Worm (Caenorhabditis elegans) whole organism, mixed stage, embryonic: ENCODE results near the gene Y57G11C.43.

Experiments
- elt-1 ChIP-seq: sonication (generic microtip); optimal IDR thresholded peaks from 2 replicates; lab custom pipeline; 2017; ENCODE audit warnings: missing genetic modification characterization, mild to moderate bottlenecking, missing compliant biosample characterization, antibody characterized with exemption, moderate library complexity, borderline replicate concordance; ENCODE audit not compliant: insufficient read depth
- elt-3 ChIP-seq: fragments of 150-350 bp; optimal IDR thresholded peaks from 2 replicates; lab custom pipeline; 2014; ENCODE audit warnings: missing biosample characterization, missing genetic modification characterization
- ham-2 ChIP-seq: fragments of 200-800 bp; sonication (Bioruptor generic); optimal IDR thresholded peaks from 2 replicates; lab custom pipeline; 2018; ENCODE audit warnings: mild to moderate bottlenecking, missing genetic modification characterization, missing compliant biosample characterization
- lin-13 ChIP-seq: fragments of 150-350 bp; optimal IDR thresholded peaks from 2 replicates; lab custom pipeline; 2014; ENCODE audit warnings: missing biosample characterization, missing genetic modification characterization
- nhr-28 ChIP-seq: fragments of 150-350 bp; optimal IDR thresholded peaks from 2 replicates; lab custom pipeline; 2014; ENCODE audit warnings: missing biosample characterization, missing genetic modification characterization
- nhr-76 ChIP-seq: sonication (generic microtip); optimal IDR thresholded peaks from 2 replicates; lab custom pipeline; 2017; ENCODE audit warnings: missing biosample characterization, missing genetic modification characterization
- pha-4 ChIP-seq: fragments of 150-350 bp; optimal IDR thresholded peaks from 2 replicates; lab custom pipeline; 2018; ENCODE audit warnings: missing biosample characterization, missing genetic modification reagents, missing genetic modification characterization
- snpc-4 ChIP-seq: fragments of 150-350 bp; optimal IDR thresholded peaks from 2 replicates; lab custom pipeline; 2014; ENCODE audit warnings: missing biosample characterization, missing genetic modification characterization
- unc-120 ChIP-seq: sonication (generic microtip); optimal IDR thresholded peaks from 2 replicates; lab custom pipeline; 2017; ENCODE audit warnings: missing genetic modification characterization, missing compliant biosample characterization; ENCODE audit not compliant: poor library complexity, severe bottlenecking
- unc-62 ChIP-seq: fragments of 150-350 bp; optimal IDR thresholded peaks from 2 replicates; lab custom pipeline; 2014; ENCODE audit warnings: missing biosample characterization, missing genetic modification reagents, missing genetic modification characterization

- TF ChIP-seq lin-13 (tag; lab: Kevin White, UChicago) = no peak
- no peak for TF ChIP-seq elt-3
- TF ChIP-seq elt-1 (tag; lab: Kevin White, UChicago) = no peak
- TF ChIP-seq pha-4 (tag; lab: Kevin White, UChicago) = no peak
- TF ChIP-seq ham-2 = no peak
- TF ChIP-seq snpc-4 (tag; lab: Kevin White, UChicago) = no peak
- TF ChIP-seq nhr-28 = no peak
- TF ChIP-seq unc-62 (GFP tag; lab: Kevin White, UChicago) = no peak
- no peak for TF ChIP-seq unc-120 (tag; lab: Kevin White, UChicago)
- TF ChIP-seq nhr-76 (tag; lab: Kevin White, UChicago) = no peak
Measured at ce11 chrIV:14765336-14765735, 3.9 kb upstream of the Y57G11C.43 start, which contains the start of gene Y57G11C.5.
